Fruit fly (Drosophila melanogaster): ENCODE measurements around the gene CG11841.
A peak's percentile ranks its signal among the peaks of the same experiment; 100 is the strongest.

The CG11841 gene

DNA sequence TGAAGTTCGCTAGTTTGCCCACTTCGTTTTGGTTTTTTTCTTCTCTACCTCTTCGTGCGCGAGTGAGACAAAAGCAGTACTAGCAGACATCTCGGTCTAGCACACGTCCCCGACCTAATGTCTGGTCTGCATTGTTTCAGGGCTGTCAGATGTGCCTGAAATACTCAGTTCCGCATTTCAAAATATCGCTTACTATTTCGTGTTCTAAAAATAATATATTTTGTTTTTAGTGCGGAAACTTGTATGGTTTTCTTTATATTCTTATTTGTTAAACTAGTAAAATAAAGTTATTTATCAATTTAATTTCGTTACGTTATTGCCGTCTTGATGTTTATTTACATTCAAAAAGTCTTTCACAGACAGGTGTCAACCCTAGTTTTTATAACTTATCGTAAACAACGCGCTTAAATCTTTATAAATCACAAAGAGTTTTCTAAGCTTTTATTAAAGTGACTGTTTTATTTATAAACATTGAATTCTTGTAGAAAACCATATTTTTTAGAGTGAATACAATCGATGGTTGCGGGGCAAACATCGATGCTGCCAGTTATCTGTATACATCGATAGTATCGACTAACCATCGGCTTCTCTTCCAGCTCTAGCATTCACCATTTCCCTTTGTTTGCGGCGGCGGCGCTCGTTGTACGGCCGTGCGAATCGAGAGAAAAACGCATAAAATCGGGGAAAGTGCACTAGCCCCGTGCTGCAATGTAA, 12.5 kb downstream of the CG11841 start (continued):
- TF ChIP-seq CG7372 (GFP tag; IDR thresholded peaks at IDR 0.05): no peak
- TF ChIP-seq CG12219 (GFP tag; optimal IDR thresholded peaks at IDR 0.05): peak; percentile 34
- TF ChIP-seq CG15073 (GFP tag; optimal IDR thresholded peaks at IDR 0.05): no peak
- TF ChIP-seq CG16815 (GFP tag; optimal IDR thresholded peaks at IDR 0.05): peak; percentile 64
- peak; percentile 55 for TF ChIP-seq CG6765 (GFP tag; optimal IDR thresholded peaks at IDR 0.05)
- peak; percentile 97 for TF ChIP-seq BEAF-32 (GFP tag; optimal IDR thresholded peaks at IDR 0.05)
- TF ChIP-seq klu (GFP tag; IDR thresholded peaks at IDR 0.05): no peak
- no peak for TF ChIP-seq h (optimal IDR thresholded peaks at IDR 0.05)
- peak; percentile 17 for TF ChIP-seq jing (GFP tag; optimal IDR thresholded peaks at IDR 0.05)
- TF ChIP-seq CG10979 (tag; optimal IDR thresholded peaks at IDR 0.05): peak; percentile 71
- peak in 1 of 2 experiments; percentile 69 for TF ChIP-seq Eip74EF (GFP tag; optimal IDR thresholded peaks at IDR 0.05)
- no peak for TF ChIP-seq ash1 (GFP tag; optimal IDR thresholded peaks at IDR 0.05)
- peak; percentile 33 for TF ChIP-seq trem (tag; optimal IDR thresholded peaks at IDR 0.05)
- TF ChIP-seq CG2678 (tag; optimal IDR thresholded peaks at IDR 0.05): peak; percentile 89
- no peak for TF ChIP-seq ssp (GFP tag; IDR thresholded peaks at IDR 0.05)
- no peak for TF ChIP-seq CG9215 (GFP tag; IDR thresholded peaks at IDR 0.05)
- TF ChIP-seq Bgb (GFP tag; IDR thresholded peaks at IDR 0.05; ENCODE audit: partially characterized antibody): no peak
- TF ChIP-seq CG17802 (tag; optimal IDR thresholded peaks at IDR 0.05): no peak
- TF ChIP-seq jigr1 (GFP tag; IDR thresholded peaks at IDR 0.05): no peak
- TF ChIP-seq CG8478 (optimal IDR thresholded peaks at IDR 0.05): peak; percentile 83
- no peak for TF ChIP-seq aop (GFP tag; IDR thresholded peaks at IDR 0.05)
- peak; percentile 2 for TF ChIP-seq CG12744 (GFP tag; optimal IDR thresholded peaks at IDR 0.05)
- TF ChIP-seq dm (GFP tag; optimal IDR thresholded peaks at IDR 0.05): peak; percentile 14
- TF ChIP-seq CG6689 (GFP tag; IDR thresholded peaks at IDR 0.05): no peak
- no peak for TF ChIP-seq hbn (GFP tag; IDR thresholded peaks at IDR 0.05; ENCODE audit: partially characterized antibody)
- peak; percentile 51 for TF ChIP-seq Hand (GFP tag; optimal IDR thresholded peaks at IDR 0.05)
- peak; percentile 37 for TF ChIP-seq CG6254 (GFP tag; optimal IDR thresholded peaks at IDR 0.05)
- peak; percentile 79 for TF ChIP-seq CG6272 (GFP tag; IDR thresholded peaks at IDR 0.05)
- TF ChIP-seq CG33557 (GFP tag; optimal IDR thresholded peaks at IDR 0.05): peak; percentile 52
- no peak for TF ChIP-seq knrl (GFP tag; IDR thresholded peaks at IDR 0.05; ENCODE audit: partially characterized antibody)
- no peak for TF ChIP-seq Neu2 (GFP tag; optimal IDR thresholded peaks at IDR 0.05; ENCODE audit: borderline replicate concordance)
- peak; percentile 18 for TF ChIP-seq HLH54F (GFP tag; optimal IDR thresholded peaks at IDR 0.05)
- TF ChIP-seq cad (GFP tag; optimal IDR thresholded peaks at IDR 0.05): no peak
- TF ChIP-seq mam (GFP tag; optimal IDR thresholded peaks at IDR 0.05): peak; percentile 65
- TF ChIP-seq CG30403 (GFP tag; optimal IDR thresholded peaks at IDR 0.05): peak; percentile 78
- no peak for TF ChIP-seq repo (GFP tag; optimal IDR thresholded peaks at IDR 0.05)
- TF ChIP-seq dan (GFP tag; IDR thresholded peaks at IDR 0.05): no peak
- peak; percentile 4 for TF ChIP-seq CG8359 (GFP tag; optimal IDR thresholded peaks at IDR 0.05; ENCODE audit: borderline replicate concordance)
- peak; percentile 76 for TF ChIP-seq Dek (tag; optimal IDR thresholded peaks at IDR 0.05)
- peak; percentile 74 for TF ChIP-seq CG17385 (GFP tag; optimal IDR thresholded peaks at IDR 0.05)
- TF ChIP-seq CG12659 (GFP tag; optimal IDR thresholded peaks at IDR 0.05): peak; percentile 74
- TF ChIP-seq CG8388 (GFP tag; optimal IDR thresholded peaks at IDR 0.05): peak; percentile 64
- no peak for TF ChIP-seq crc (GFP tag; optimal IDR thresholded peaks at IDR 0.05)
- peak; percentile 34 for TF ChIP-seq chn (GFP tag; optimal IDR thresholded peaks at IDR 0.05)
- no peak for TF ChIP-seq seq (GFP tag; IDR thresholded peaks at IDR 0.05)
- peak; percentile 3 for TF ChIP-seq CG17186 (GFP tag; optimal IDR thresholded peaks at IDR 0.05)
- TF ChIP-seq CG13296 (GFP tag; optimal IDR thresholded peaks at IDR 0.05): peak; percentile 63
- no peak for TF ChIP-seq ken (GFP tag; IDR thresholded peaks at IDR 0.05)
- TF ChIP-seq vnd (GFP tag; IDR thresholded peaks at IDR 0.05; ENCODE audit: partially characterized antibody): no peak
- TF ChIP-seq tap (tag; optimal IDR thresholded peaks at IDR 0.05): peak; percentile 65
